Worm (Caenorhabditis elegans) whole organism, young adult: ENCODE results near the gene prx-2.

ENCODE experiments used
- F49E8.2 ChIP-seq: sonication (generic microtip); optimal IDR thresholded peaks from 3 replicates; lab custom pipeline; 2017; ENCODE audit warnings: missing genetic modification characterization, mild to moderate bottlenecking, missing compliant biosample characterization, antibody characterized with exemption, moderate library complexity; ENCODE audit not compliant: insufficient read depth
- Y67H2A.10 ChIP-seq: fragments of 200-800 bp; sonication (Bioruptor generic); conservative IDR thresholded peaks from 2 replicates; pipeline ENCODE4 v1.3.6; 2022; ENCODE audit warnings: missing genetic modification reagents, missing genetic modification characterization, missing compliant biosample characterization
- akir-1 ChIP-seq: fragments of 200-800 bp; sonication (Bioruptor generic); optimal IDR thresholded peaks from 2 replicates; lab custom pipeline; 2018; ENCODE audit warnings: mild to moderate bottlenecking, missing genetic modification characterization, moderate library complexity, missing compliant biosample characterization
- ama-1 ChIP-seq, 3 experiments: fragments of 150-350 bp in 1 of 3; sonication (generic microtip) in 2 of 3; optimal IDR thresholded peaks; 2 replicates each; lab custom pipeline; 2014 to 2018; ENCODE audit warnings: missing biosample characterization in 2 of 3, missing genetic modification characterization in 2 of 3, missing genetic modification reagents in 2 of 3
- ceh-79 ChIP-seq: sonication (generic microtip); optimal IDR thresholded peaks from 2 replicates; lab custom pipeline; 2017; ENCODE audit warnings: mild to moderate bottlenecking, missing genetic modification characterization, missing compliant biosample characterization
- ceh-91 ChIP-seq: fragments of 200-800 bp; sonication (Bioruptor generic); IDR thresholded peaks from 2 replicates; pipeline ENCODE4 v1.3.6; 2022; ENCODE audit warnings: missing genetic modification reagents, missing genetic modification characterization, missing compliant biosample characterization
- fkh-3 ChIP-seq: sonication (generic microtip); optimal IDR thresholded peaks from 2 replicates; lab custom pipeline; 2016; ENCODE audit warnings: mild to moderate bottlenecking, missing genetic modification characterization, missing compliant biosample characterization
- hlh-26 ChIP-seq: fragments of 200-800 bp; sonication (Bioruptor generic); conservative IDR thresholded peaks from 2 replicates; pipeline ENCODE4 v1.3.6; 2022; ENCODE audit warnings: missing genetic modification reagents, missing genetic modification characterization, missing compliant biosample characterization
- hsf-1 ChIP-seq: fragments of 200-800 bp; sonication (Bioruptor generic); IDR thresholded peaks from 2 replicates; pipeline ENCODE4 v1.3.6; 2022; ENCODE audit warnings: missing genetic modification reagents, missing genetic modification characterization, missing compliant biosample characterization
- nfyb-1 ChIP-seq: fragments of 200-800 bp; sonication (Bioruptor generic); IDR thresholded peaks from 2 replicates; pipeline ENCODE4 v1.3.6; 2022; ENCODE audit warnings: missing genetic modification reagents, missing genetic modification characterization, missing compliant biosample characterization
- nhr-80 ChIP-seq: sonication (generic microtip); optimal IDR thresholded peaks from 2 replicates; lab custom pipeline; 2016; ENCODE audit warnings: missing genetic modification characterization, missing compliant biosample characterization
- pha-4 ChIP-seq: fragments of 150-350 bp; sonication (generic microtip); optimal IDR thresholded peaks from 2 replicates; lab custom pipeline; 2014; ENCODE audit warnings: missing biosample characterization, missing genetic modification reagents, missing genetic modification characterization
- sptf-2 ChIP-seq: fragments of 200-800 bp; sonication (Bioruptor generic); optimal IDR thresholded peaks from 2 replicates; lab custom pipeline; 2018; ENCODE audit warnings: mild to moderate bottlenecking, missing genetic modification characterization, missing compliant biosample characterization
- unc-62 ChIP-seq: fragments of 150-350 bp; optimal IDR thresholded peaks from 2 replicates; lab custom pipeline; 2014; ENCODE audit warnings: missing biosample characterization, missing genetic modification reagents, missing genetic modification characterization

DNA sequence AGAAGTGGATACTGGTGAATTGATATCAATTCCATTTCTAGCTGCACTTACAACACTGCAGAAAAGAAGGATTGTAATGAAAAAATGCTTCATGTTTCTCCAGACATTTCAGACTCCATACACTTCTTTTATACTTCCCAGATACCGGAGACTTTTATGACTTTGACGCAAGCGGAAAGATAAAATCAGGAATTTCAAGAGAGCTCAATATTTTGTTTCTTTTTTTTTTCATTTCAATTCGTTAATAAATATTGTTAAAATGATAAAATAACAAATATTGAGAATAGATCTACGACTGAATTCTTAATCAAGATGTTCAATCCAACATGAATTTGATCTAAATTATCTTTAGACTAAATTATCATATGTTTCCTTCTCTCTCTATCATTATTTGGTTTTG is 18.4 kb upstream of the prx-2 start, which contains the start of gene lys-5:
- TF ChIP-seq unc-62 (GFP tag; lab: Kevin White, UChicago) = no peak
- TF ChIP-seq akir-1 (GFP tag; lab: Kevin White, UChicago) = no peak
- no peak for TF ChIP-seq nfyb-1 (GFP tag; lab: Robert Waterston, UW)
- no peak for TF ChIP-seq hsf-1 (GFP tag; lab: Robert Waterston, UW)
- TF ChIP-seq Y67H2A.10 (GFP tag; lab: Robert Waterston, UW) = no peak
- TF ChIP-seq ama-1 (optimal IDR thresholded peaks at IDR 0.05; lab: Kevin White, UChicago) = no peak
- TF ChIP-seq ama-1 (GFP tag; optimal IDR thresholded peaks at IDR 0.05; lab: Kevin White, UChicago) = no peak
- TF ChIP-seq F49E8.2 (tag; lab: Kevin White, UChicago) = no peak
- no peak for TF ChIP-seq ceh-91 (GFP tag; lab: Robert Waterston, UW)
- TF ChIP-seq nhr-80 (tag; lab: Kevin White, UChicago) = no peak
- no peak for TF ChIP-seq ceh-79
- TF ChIP-seq hlh-26 (GFP tag; lab: Robert Waterston, UW) = no peak
- TF ChIP-seq pha-4 (tag; lab: Kevin White, UChicago) = no peak
- no peak for TF ChIP-seq sptf-2 (GFP tag; lab: Kevin White, UChicago)
- no peak for TF ChIP-seq fkh-3 (tag; lab: Kevin White, UChicago)
